Worm (Caenorhabditis elegans) whole organism, late embryonic: ENCODE data around the gene F56D2.8.

Experiments used
- C08G9.2 ChIP-seq: sonication (generic microtip); optimal IDR thresholded peaks from 2 replicates; lab custom pipeline; 2016; ENCODE audit warnings: mild to moderate bottlenecking, missing genetic modification characterization, moderate library complexity, missing compliant biosample characterization
- C38D4.7 ChIP-seq: fragments of 200-800 bp; sonication (Bioruptor generic); optimal IDR thresholded peaks from 2 replicates; lab custom pipeline; 2018; ENCODE audit warnings: mild to moderate bottlenecking, missing genetic modification characterization, moderate library complexity, missing compliant biosample characterization
- K02D7.2 ChIP-seq: sonication (generic microtip); optimal IDR thresholded peaks from 2 replicates; lab custom pipeline; 2017; ENCODE audit warnings: mild to moderate bottlenecking, missing genetic modification characterization, missing compliant biosample characterization
- K09A11.1 ChIP-seq: sonication (generic microtip); optimal IDR thresholded peaks from 2 replicates; lab custom pipeline; 2017; ENCODE audit warnings: antibody characterized with exemption, mild to moderate bottlenecking, missing genetic modification characterization, missing compliant biosample characterization; ENCODE audit not compliant: insufficient read depth
- T23F11.4 ChIP-seq: fragments of 200-800 bp; sonication (Bioruptor generic); optimal IDR thresholded peaks from 2 replicates; lab custom pipeline; 2018; ENCODE audit warnings: mild to moderate bottlenecking, missing genetic modification characterization, missing compliant biosample characterization
- ahr-1 ChIP-seq: sonication (generic microtip); optimal IDR thresholded peaks from 2 replicates; lab custom pipeline; 2016; ENCODE audit warnings: missing genetic modification characterization, missing compliant biosample characterization
- ama-1 ChIP-seq: fragments of 150-350 bp; optimal IDR thresholded peaks from 2 replicates; lab custom pipeline; 2014
- ceh-14 ChIP-seq: sonication (generic microtip); optimal IDR thresholded peaks from 2 replicates; lab custom pipeline; 2016; ENCODE audit warnings: missing genotype, missing genetic modification characterization, missing compliant biosample characterization
- ceh-18 ChIP-seq: sonication (generic microtip); optimal IDR thresholded peaks from 2 replicates; lab custom pipeline; 2016; ENCODE audit warnings: missing genetic modification characterization, missing compliant biosample characterization
- ceh-19 ChIP-seq: fragments of 200-800 bp; sonication (Bioruptor generic); optimal IDR thresholded peaks from 2 replicates; lab custom pipeline; 2018; ENCODE audit warnings: mild to moderate bottlenecking, missing genetic modification characterization, missing compliant biosample characterization
- ceh-2 ChIP-seq: sonication (generic microtip); optimal IDR thresholded peaks from 2 replicates; lab custom pipeline; 2016; ENCODE audit warnings: missing genotype, missing genetic modification characterization, missing compliant biosample characterization
- ceh-24 ChIP-seq: sonication (generic microtip); optimal IDR thresholded peaks from 2 replicates; lab custom pipeline; 2016; ENCODE audit warnings: mild to moderate bottlenecking, missing genetic modification characterization, missing compliant biosample characterization
- ceh-30 ChIP-seq: fragments of 150-350 bp; optimal IDR thresholded peaks from 2 replicates; lab custom pipeline; 2014; ENCODE audit warnings: missing biosample characterization, missing genetic modification characterization
- ceh-31 ChIP-seq: sonication (generic microtip); optimal IDR thresholded peaks from 2 replicates; lab custom pipeline; 2016; ENCODE audit warnings: missing genetic modification characterization, missing compliant biosample characterization
- ceh-34 ChIP-seq: sonication (generic microtip); optimal IDR thresholded peaks from 2 replicates; lab custom pipeline; 2016; ENCODE audit warnings: mild to moderate bottlenecking, missing genetic modification characterization, missing compliant biosample characterization
- ceh-48 ChIP-seq: sonication (generic microtip); optimal IDR thresholded peaks from 2 replicates; lab custom pipeline; 2016; ENCODE audit warnings: missing genetic modification characterization, inconsistent platforms, missing compliant biosample characterization
- ceh-6 ChIP-seq: fragments of 200-800 bp; sonication (Bioruptor generic); optimal IDR thresholded peaks from 2 replicates; lab custom pipeline; 2018; ENCODE audit warnings: mild to moderate bottlenecking, missing genetic modification characterization, missing compliant biosample characterization
- ceh-9 ChIP-seq: sonication (generic microtip); optimal IDR thresholded peaks from 2 replicates; lab custom pipeline; 2016; ENCODE audit warnings: mild to moderate bottlenecking, missing genetic modification characterization, inconsistent platforms, missing compliant biosample characterization
- che-1 ChIP-seq: sonication (generic microtip); optimal IDR thresholded peaks from 2 replicates; lab custom pipeline; 2016; ENCODE audit warnings: mild to moderate bottlenecking, missing genetic modification characterization, missing compliant biosample characterization
- dmd-4 ChIP-seq: sonication (generic microtip); optimal IDR thresholded peaks from 2 replicates; lab custom pipeline; 2016; ENCODE audit warnings: borderline replicate concordance, missing genetic modification characterization, missing compliant biosample characterization
- dve-1 ChIP-seq: sonication (generic microtip); optimal IDR thresholded peaks from 2 replicates; lab custom pipeline; 2017; ENCODE audit warnings: antibody characterized with exemption, mild to moderate bottlenecking, missing genetic modification characterization, missing compliant biosample characterization
- elt-2 ChIP-seq: sonication (generic microtip); optimal IDR thresholded peaks from 2 replicates; lab custom pipeline; 2016; ENCODE audit warnings: missing genetic modification reagents, missing genetic modification characterization, missing compliant biosample characterization
- ets-4 ChIP-seq: sonication (generic microtip); optimal IDR thresholded peaks from 2 replicates; lab custom pipeline; 2016; ENCODE audit warnings: missing genetic modification characterization, missing compliant biosample characterization
- eyg-1 ChIP-seq: sonication (generic microtip); optimal IDR thresholded peaks from 2 replicates; lab custom pipeline; 2016; ENCODE audit warnings: missing genotype, missing genetic modification characterization, missing compliant biosample characterization
- fax-1 ChIP-seq: sonication (generic microtip); optimal IDR thresholded peaks from 2 replicates; lab custom pipeline; 2016; ENCODE audit warnings: missing genotype, missing genetic modification characterization, missing compliant biosample characterization
- fkh-10 ChIP-seq: fragments of 150-350 bp; optimal IDR thresholded peaks from 2 replicates; lab custom pipeline; 2014; ENCODE audit warnings: missing biosample characterization, missing genetic modification reagents, missing genetic modification characterization
- gmeb-2 ChIP-seq: sonication (generic microtip); optimal IDR thresholded peaks from 2 replicates; lab custom pipeline; 2016; ENCODE audit warnings: missing genetic modification characterization, inconsistent platforms, missing compliant biosample characterization
- hlh-13 ChIP-seq: fragments of 200-800 bp; sonication (Bioruptor generic); optimal IDR thresholded peaks from 2 replicates; lab custom pipeline; 2018; ENCODE audit warnings: mild to moderate bottlenecking, missing genetic modification characterization, missing compliant biosample characterization
- hlh-15 ChIP-seq: sonication (generic microtip); optimal IDR thresholded peaks from 2 replicates; lab custom pipeline; 2016; ENCODE audit warnings: missing genetic modification characterization, missing compliant biosample characterization
- hlh-6 ChIP-seq: sonication (generic microtip); optimal IDR thresholded peaks from 2 replicates; lab custom pipeline; 2016; ENCODE audit warnings: missing genotype, missing genetic modification characterization, missing compliant biosample characterization
- mec-3 ChIP-seq: sonication (generic microtip); optimal IDR thresholded peaks from 2 replicates; lab custom pipeline; 2016; ENCODE audit warnings: borderline replicate concordance, missing genetic modification characterization, missing compliant biosample characterization
- nfya-1 ChIP-seq: sonication (generic microtip); optimal IDR thresholded peaks from 2 replicates; lab custom pipeline; 2017; ENCODE audit warnings: missing genetic modification characterization, mild to moderate bottlenecking, missing compliant biosample characterization, antibody characterized with exemption, moderate library complexity
- nhr-11 ChIP-seq: fragments of 150-350 bp; optimal IDR thresholded peaks from 2 replicates; lab custom pipeline; 2014; ENCODE audit warnings: missing biosample characterization, missing genetic modification characterization
- nhr-232 ChIP-seq: sonication (generic microtip); optimal IDR thresholded peaks from 2 replicates; lab custom pipeline; 2016; ENCODE audit warnings: missing genetic modification characterization, missing compliant biosample characterization
- npax-4 ChIP-seq: sonication (generic microtip); optimal IDR thresholded peaks from 2 replicates; lab custom pipeline; 2016; ENCODE audit warnings: missing genetic modification characterization, missing compliant biosample characterization
- odd-2 ChIP-seq: sonication (generic microtip); optimal IDR thresholded peaks from 2 replicates; lab custom pipeline; 2017; ENCODE audit warnings: antibody characterized with exemption, mild to moderate bottlenecking, missing genetic modification characterization, missing compliant biosample characterization
- pag-3 ChIP-seq: sonication (generic microtip); optimal IDR thresholded peaks from 2 replicates; lab custom pipeline; 2016; ENCODE audit warnings: missing compliant biosample characterization, missing genetic modification characterization, borderline replicate concordance
- pax-1 ChIP-seq: fragments of 150-350 bp; optimal IDR thresholded peaks from 2 replicates; lab custom pipeline; 2014; ENCODE audit warnings: missing biosample characterization, missing genetic modification characterization
- pha-2 ChIP-seq: sonication (generic microtip); optimal IDR thresholded peaks from 2 replicates; lab custom pipeline; 2017; ENCODE audit warnings: mild to moderate bottlenecking, missing genetic modification characterization, missing compliant biosample characterization
- pha-4 ChIP-seq: fragments of 150-350 bp; optimal IDR thresholded peaks from 2 replicates; lab custom pipeline; 2018; ENCODE audit warnings: missing biosample characterization, missing genetic modification reagents, missing genetic modification characterization
- sdc-2 ChIP-seq: sonication (generic microtip); optimal IDR thresholded peaks from 2 replicates; lab custom pipeline; 2016; ENCODE audit warnings: missing genotype, missing genetic modification characterization, missing compliant biosample characterization
- sox-4 ChIP-seq: sonication (generic microtip); optimal IDR thresholded peaks from 2 replicates; lab custom pipeline; 2017; ENCODE audit warnings: mild to moderate bottlenecking, missing genetic modification characterization, inconsistent platforms, missing compliant biosample characterization
- tbx-2 ChIP-seq: sonication (generic microtip); optimal IDR thresholded peaks from 2 replicates; lab custom pipeline; 2016; ENCODE audit warnings: missing genetic modification characterization, missing compliant biosample characterization
- tbx-7 ChIP-seq: sonication (generic microtip); optimal IDR thresholded peaks from 2 replicates; lab custom pipeline; 2016; ENCODE audit warnings: missing genotype, missing genetic modification characterization, missing compliant biosample characterization
- unc-3 ChIP-seq, 2 experiments: fragments of 200-800 bp in 1 of 2; sonication (Bioruptor generic) in 1 of 2; sonication (generic microtip) in 1 of 2; conservative IDR thresholded peaks in 1 of 2; optimal IDR thresholded peaks in 1 of 2; 2 replicates each; pipeline versions ENCODE4 v1.3.6 to Lab custom; 2016 to 2022; ENCODE audit warnings: missing compliant biosample characterization in 2 of 2, missing genetic modification characterization in 2 of 2, missing genetic modification reagents in 1 of 2
- unc-42 ChIP-seq: sonication (generic microtip); optimal IDR thresholded peaks from 2 replicates; lab custom pipeline; 2016; ENCODE audit warnings: missing genotype, missing genetic modification characterization, missing compliant biosample characterization
- unc-86 ChIP-seq: sonication (generic microtip); optimal IDR thresholded peaks from 2 replicates; lab custom pipeline; 2016; ENCODE audit warnings: missing genetic modification characterization, missing compliant biosample characterization
- zip-5 ChIP-seq: sonication (generic microtip); optimal IDR thresholded peaks from 2 replicates; lab custom pipeline; 2016; ENCODE audit warnings: missing genetic modification characterization, missing compliant biosample characterization
- ztf-16 ChIP-seq: sonication (generic microtip); optimal IDR thresholded peaks from 2 replicates; lab custom pipeline; 2017; ENCODE audit warnings: missing genetic modification characterization, missing compliant biosample characterization

F56D2.8 gene

ce11 chrIII:5603439-5603986 is 20.8 kb upstream of the F56D2.8 start, which contains the start of gene madf-11 (continued):
- TF ChIP-seq ceh-34 (tag; lab: Kevin White, UChicago), result peak; percentile 26
- TF ChIP-seq unc-42 (tag; lab: Kevin White, UChicago), result peak; percentile 67
- peak; percentile 98 for TF ChIP-seq ets-4
- peak; percentile 46 for TF ChIP-seq ceh-14 (tag; lab: Kevin White, UChicago)
- peak; percentile 17 for TF ChIP-seq sdc-2 (tag; lab: Kevin White, UChicago)
- TF ChIP-seq K09A11.1 (tag; lab: Kevin White, UChicago), result no peak
- no peak for TF ChIP-seq ceh-30 (tag; lab: Kevin White, UChicago)
- no peak for TF ChIP-seq hlh-15 (tag; lab: Kevin White, UChicago)
- TF ChIP-seq ahr-1 (tag; lab: Kevin White, UChicago), result no peak
- peak; percentile 37 for TF ChIP-seq fax-1 (tag; lab: Kevin White, UChicago)
- no peak for TF ChIP-seq C38D4.7 (GFP tag; lab: Kevin White, UChicago)
- no peak for TF ChIP-seq ceh-6 (GFP tag; lab: Kevin White, UChicago)
- TF ChIP-seq ceh-2 (tag; lab: Kevin White, UChicago), result peak; percentile 82
- no peak for TF ChIP-seq pha-4 (tag; lab: Kevin White, UChicago)
- TF ChIP-seq ceh-48 (tag; lab: Kevin White, UChicago), result peak; percentile 64

ce11 chrIII:5601999-5602398 is 19.3 kb upstream of the F56D2.8 start:
- TF ChIP-seq che-1 (tag; lab: Kevin White, UChicago) (peak; percentile 90), K02D7.2 (tag; lab: Kevin White, UChicago) (peak; percentile 80), ceh-34 (tag; lab: Kevin White, UChicago) (peak; percentile 88), odd-2 (tag; lab: Kevin White, UChicago) (peak; percentile 65), ceh-18 (tag; lab: Kevin White, UChicago) (peak; percentile 90), ama-1 (lab: Kevin White, UChicago) (no peak), T23F11.4 (GFP tag; lab: Kevin White, UChicago) (peak; percentile 91), C08G9.2 (tag; lab: Kevin White, UChicago) (peak; percentile 78), ceh-9 (tag; lab: Kevin White, UChicago) (peak; percentile 54), sox-4 (peak; percentile 91), unc-3 (GFP tag; conservative IDR thresholded peaks at IDR 0.05; lab: Robert Waterston, UW) (peak; percentile 80), unc-3 (tag; optimal IDR thresholded peaks at IDR 0.05; lab: Kevin White, UChicago) (peak; percentile 71), hlh-6 (peak; percentile 98), ets-4 (peak; percentile 85), dve-1 (tag; lab: Kevin White, UChicago) (peak; percentile 93), unc-86 (tag; lab: Kevin White, UChicago) (peak; percentile 92), hlh-13 (peak; percentile 89), ceh-14 (tag; lab: Kevin White, UChicago) (peak; percentile 84), pax-1 (tag; lab: Kevin White, UChicago) (no peak), ceh-31 (peak; percentile 57), mec-3 (tag; lab: Kevin White, UChicago) (peak; percentile 35), fkh-10 (GFP tag; lab: Kevin White, UChicago) (no peak), pag-3 (tag; lab: Kevin White, UChicago) (no peak), elt-2 (tag; lab: Kevin White, UChicago) (peak; percentile 95), tbx-7 (tag; lab: Kevin White, UChicago) (peak; percentile 72), pha-2 (tag; lab: Kevin White, UChicago) (peak; percentile 91), ceh-24 (tag; lab: Kevin White, UChicago) (peak; percentile 80), zip-5 (peak; percentile 77), gmeb-2 (tag; lab: Kevin White, UChicago) (peak; percentile 88), eyg-1 (tag; lab: Kevin White, UChicago) (peak; percentile 91), nhr-11 (no peak), dmd-4 (peak; percentile 83), ztf-16 (tag; lab: Kevin White, UChicago) (peak; percentile 92), ceh-2 (tag; lab: Kevin White, UChicago) (peak; percentile 83), npax-4 (tag; lab: Kevin White, UChicago) (peak; percentile 85), ceh-19 (peak; percentile 91), nfya-1 (tag; lab: Kevin White, UChicago) (peak; percentile 64), nhr-232 (tag; lab: Kevin White, UChicago) (peak; percentile 95), C38D4.7 (GFP tag; lab: Kevin White, UChicago) (peak; percentile 90), tbx-2 (tag; lab: Kevin White, UChicago) (peak; percentile 90)
